Fruit fly (Drosophila melanogaster) whole organism, embryonic: Measurements from ENCODE around the gene Eig71Eg.

Experiments
- ATbp ChIP-seq: fragments of 200-800 bp; sonication (Bioruptor generic); optimal IDR thresholded peaks from 2 replicates; lab custom pipeline; 2017; ENCODE audit warnings: missing biosample characterization, mild to moderate bottlenecking, missing genetic modification characterization, missing genetic modification reagents
- Abd-B ChIP-seq: fragments of 200-800 bp; sonication (Bioruptor generic); optimal IDR thresholded peaks from 2 replicates; lab custom pipeline; 2018; ENCODE audit warnings: missing biosample characterization, mild to moderate bottlenecking, missing genetic modification characterization, moderate library complexity
- Bdp1 ChIP-seq: fragments of 200-800 bp; sonication (Bioruptor generic); optimal IDR thresholded peaks from 3 replicates; lab custom pipeline; 2016; ENCODE audit warnings: missing biosample characterization, missing genetic modification characterization
- Bgb ChIP-seq: fragments of 200-800 bp; sonication (Bioruptor generic); IDR thresholded peaks from 2 replicates; pipeline ENCODE4 v1.3.6; 2022; ENCODE audit warnings: missing biosample characterization, missing genetic modification characterization; ENCODE audit not compliant: partially characterized antibody
- CG10147 ChIP-seq: fragments of 200-800 bp; sonication (Bioruptor generic); optimal IDR thresholded peaks from 2 replicates; lab custom pipeline; 2019; ENCODE audit warnings: missing biosample characterization, mild to moderate bottlenecking, missing genetic modification characterization, moderate library complexity
- CG1233 ChIP-seq: fragments of 200-800 bp; sonication (Bioruptor generic); optimal IDR thresholded peaks from 4 replicates; lab custom pipeline; 2018; ENCODE audit warnings: missing biosample characterization, mild to moderate bottlenecking, missing genetic modification characterization
- CG13296 ChIP-seq: fragments of 200-800 bp; sonication (Bioruptor generic); optimal IDR thresholded peaks from 3 replicates; lab custom pipeline; 2018; ENCODE audit warnings: missing biosample characterization, mild to moderate bottlenecking, missing genetic modification characterization
- CG15601 ChIP-seq: fragments of 200-800 bp; sonication (Bioruptor generic); optimal IDR thresholded peaks from 3 replicates; lab custom pipeline; 2019; ENCODE audit warnings: missing biosample characterization, mild to moderate bottlenecking, missing genetic modification characterization, moderate library complexity
- CG1647 ChIP-seq: fragments of 200-800 bp; sonication (Bioruptor generic); optimal IDR thresholded peaks from 3 replicates; lab custom pipeline; 2016; ENCODE audit warnings: missing biosample characterization, missing genetic modification characterization
- CG16863 ChIP-seq: fragments of 200-800 bp; sonication (Bioruptor generic); optimal IDR thresholded peaks from 3 replicates; lab custom pipeline; 2016; ENCODE audit warnings: missing biosample characterization, missing genetic modification characterization
- CG18599 ChIP-seq: fragments of 200-800 bp; sonication (Bioruptor generic); optimal IDR thresholded peaks from 3 replicates; lab custom pipeline; 2017; ENCODE audit warnings: missing biosample characterization, missing genetic modification characterization, mild to moderate bottlenecking, moderate library complexity, missing genetic modification reagents
- CG2120 ChIP-seq: fragments of 200-800 bp; sonication (Bioruptor generic); optimal IDR thresholded peaks from 3 replicates; lab custom pipeline; 2016; ENCODE audit warnings: missing biosample characterization, missing genetic modification characterization
- CG2678 ChIP-seq: fragments of 200-800 bp; sonication (Bioruptor generic); optimal IDR thresholded peaks from 3 replicates; lab custom pipeline; 2019; ENCODE audit warnings: missing biosample characterization, mild to moderate bottlenecking, missing genetic modification characterization, moderate library complexity
- CG3065 ChIP-seq: fragments of 200-800 bp; sonication (Bioruptor generic); optimal IDR thresholded peaks from 2 replicates; lab custom pipeline; 2016; ENCODE audit warnings: missing biosample characterization, missing genetic modification characterization
- CG43689 ChIP-seq: fragments of 200-800 bp; sonication (Bioruptor generic); IDR thresholded peaks from 2 replicates; pipeline ENCODE4 v1.3.6; 2022; ENCODE audit warnings: missing biosample characterization, missing genetic modification characterization
- CG4424 ChIP-seq: fragments of 200-800 bp; sonication (Bioruptor generic); optimal IDR thresholded peaks from 3 replicates; lab custom pipeline; 2016; ENCODE audit warnings: missing biosample characterization, missing genetic modification characterization
- CG5245 ChIP-seq: fragments of 200-800 bp; sonication (Bioruptor generic); optimal IDR thresholded peaks from 3 replicates; lab custom pipeline; 2016; ENCODE audit warnings: missing biosample characterization, missing genetic modification characterization
- CG6765 ChIP-seq: fragments of 200-800 bp; sonication (Bioruptor generic); optimal IDR thresholded peaks from 3 replicates; lab custom pipeline; 2017; ENCODE audit warnings: missing biosample characterization, mild to moderate bottlenecking, missing genetic modification characterization
- CG6791 ChIP-seq: fragments of 200-800 bp; sonication (Bioruptor generic); IDR thresholded peaks from 3 replicates; pipeline ENCODE4 v1.3.6; 2022; ENCODE audit warnings: missing biosample characterization, missing genetic modification characterization; ENCODE audit not compliant: partially characterized antibody
- CG7786 ChIP-seq: fragments of 200-800 bp; sonication (Bioruptor generic); optimal IDR thresholded peaks from 2 replicates; lab custom pipeline; 2016; ENCODE audit warnings: missing biosample characterization, missing genetic modification characterization
- CG8281 ChIP-seq: fragments of 200-800 bp; sonication (Bioruptor generic); optimal IDR thresholded peaks from 2 replicates; lab custom pipeline; 2018; ENCODE audit warnings: missing biosample characterization, mild to moderate bottlenecking, missing genetic modification characterization, moderate library complexity
- CG8478 ChIP-seq: fragments of >200 bp; optimal IDR thresholded peaks from 2 replicates; lab custom pipeline; 2018
- CG9817 ChIP-seq: fragments of 200-800 bp; sonication (Bioruptor generic); optimal IDR thresholded peaks from 2 replicates; lab custom pipeline; 2018; ENCODE audit warnings: missing biosample characterization, mild to moderate bottlenecking, missing genetic modification characterization, moderate library complexity
- CG9876 ChIP-seq: fragments of 200-800 bp; sonication (Bioruptor generic); optimal IDR thresholded peaks from 2 replicates; lab custom pipeline; 2016; ENCODE audit warnings: missing biosample characterization, missing genetic modification characterization
- Dip3 ChIP-seq: fragments of 200-800 bp; sonication (Bioruptor generic); optimal IDR thresholded peaks from 3 replicates; lab custom pipeline; 2016; ENCODE audit warnings: missing biosample characterization, missing genetic modification characterization
- Drgx ChIP-seq: fragments of 200-800 bp; sonication (Bioruptor generic); IDR thresholded peaks from 2 replicates; pipeline ENCODE4 v1.3.6; 2022; ENCODE audit warnings: missing biosample characterization, missing genetic modification characterization
- E2f1 ChIP-seq: fragments of 200-800 bp; sonication (Bioruptor generic); IDR thresholded peaks from 2 replicates; pipeline ENCODE4 v1.3.6; 2022; ENCODE audit warnings: missing biosample characterization, missing genetic modification characterization
- Gsc ChIP-seq: fragments of 200-800 bp; sonication (Bioruptor generic); IDR thresholded peaks from 2 replicates; pipeline ENCODE4 v1.3.6; 2022; ENCODE audit warnings: missing biosample characterization, missing genetic modification characterization
- HmgD ChIP-seq: fragments of 200-800 bp; sonication (Bioruptor generic); optimal IDR thresholded peaks from 3 replicates; lab custom pipeline; 2016; ENCODE audit warnings: missing biosample characterization, missing genetic modification characterization
- Hr39 ChIP-seq: fragments of >200 bp; optimal IDR thresholded peaks from 2 replicates; lab custom pipeline; 2017
- Hr78 ChIP-seq, 2 experiments: fragments of 200-800 bp in 1 of 2; fragments of >200 bp in 1 of 2; sonication (Bioruptor generic) in 1 of 2; optimal IDR thresholded peaks; 2 replicates each; lab custom pipeline; 2017 to 2019; ENCODE audit warnings: missing biosample characterization in 2 of 2, missing genetic modification characterization in 2 of 2, mild to moderate bottlenecking in 1 of 2, moderate library complexity in 1 of 2
- Nf-YA ChIP-seq: fragments of 200-800 bp; sonication (Bioruptor generic); IDR thresholded peaks from 2 replicates; pipeline ENCODE4 v1.3.6; 2022; ENCODE audit warnings: missing biosample characterization, missing genetic modification characterization
- Ravus ChIP-seq: fragments of 200-800 bp; sonication (Bioruptor generic); IDR thresholded peaks from 2 replicates; pipeline ENCODE4 v1.3.6; 2022; ENCODE audit warnings: missing biosample characterization, missing genetic modification characterization
- Rfx ChIP-seq: fragments of 200-800 bp; sonication (Bioruptor generic); IDR thresholded peaks from 2 replicates; pipeline ENCODE4 v1.3.6; 2022; ENCODE audit warnings: missing biosample characterization, missing genetic modification characterization
- Tbp ChIP-seq: fragments of >200 bp; optimal IDR thresholded peaks from 2 replicates; lab custom pipeline; 2018; ENCODE audit warnings: missing biosample characterization, missing genetic modification characterization
- al ChIP-seq: fragments of 200-800 bp; sonication (Bioruptor generic); IDR thresholded peaks from 2 replicates; pipeline ENCODE4 v1.3.6; 2022; ENCODE audit warnings: missing biosample characterization, missing genetic modification characterization
- bcd ChIP-seq: fragments of 200-800 bp; sonication (Bioruptor generic); optimal IDR thresholded peaks from 2 replicates; lab custom pipeline; 2017; ENCODE audit warnings: missing biosample characterization, mild to moderate bottlenecking, missing genetic modification characterization
- caup ChIP-seq: fragments of 200-800 bp; sonication (Bioruptor generic); optimal IDR thresholded peaks from 3 replicates; lab custom pipeline; 2017; ENCODE audit warnings: missing biosample characterization, mild to moderate bottlenecking, missing genetic modification characterization, moderate library complexity; ENCODE audit not compliant: severe bottlenecking
- dm ChIP-seq: fragments of 200-800 bp; sonication (Bioruptor generic); optimal IDR thresholded peaks from 3 replicates; lab custom pipeline; 2016; ENCODE audit warnings: missing biosample characterization, missing genetic modification characterization
- fd96Cb ChIP-seq: fragments of 200-800 bp; sonication (Bioruptor generic); optimal IDR thresholded peaks from 2 replicates; lab custom pipeline; 2018; ENCODE audit warnings: missing biosample characterization, mild to moderate bottlenecking, missing genetic modification characterization, moderate library complexity
- fru ChIP-seq: fragments of >200 bp; optimal IDR thresholded peaks from 2 replicates; lab custom pipeline; 2017
- gro ChIP-seq: fragments of 200-800 bp; sonication (Bioruptor generic); optimal IDR thresholded peaks from 2 replicates; lab custom pipeline; 2016; ENCODE audit warnings: missing biosample characterization, missing genetic modification characterization
- hkb ChIP-seq, 2 experiments: fragments of 200-800 bp in 1 of 2; fragments of >200 bp in 1 of 2; sonication (Bioruptor generic) in 1 of 2; IDR thresholded peaks in 1 of 2; optimal IDR thresholded peaks in 1 of 2; 2 replicates each; pipeline versions ENCODE4 v1.3.6 to Lab custom; 2017 to 2022; ENCODE audit warnings: missing biosample characterization in 1 of 2, missing genetic modification characterization in 1 of 2
- ken ChIP-seq: fragments of 200-800 bp; sonication (Bioruptor generic); IDR thresholded peaks from 3 replicates; pipeline ENCODE4 v1.3.6; 2022; ENCODE audit warnings: missing biosample characterization, missing genetic modification characterization
- luna ChIP-seq: fragments of 200-800 bp; sonication (Bioruptor generic); optimal IDR thresholded peaks from 2 replicates; lab custom pipeline; 2016; ENCODE audit warnings: missing biosample characterization, missing genetic modification characterization
- peb ChIP-seq: fragments of 200-800 bp; sonication (Bioruptor generic); IDR thresholded peaks from 2 replicates; pipeline ENCODE4 v1.3.6; 2022; ENCODE audit warnings: missing biosample characterization, missing genetic modification characterization
- pros ChIP-seq: fragments of 200-800 bp; sonication (Bioruptor generic); optimal IDR thresholded peaks from 3 replicates; lab custom pipeline; 2019; ENCODE audit warnings: missing biosample characterization, mild to moderate bottlenecking, missing genetic modification characterization, moderate library complexity
- sd ChIP-seq: fragments of 200-800 bp; sonication (Bioruptor generic); optimal IDR thresholded peaks from 3 replicates; lab custom pipeline; 2018; ENCODE audit warnings: missing biosample characterization, mild to moderate bottlenecking, missing genetic modification characterization, moderate library complexity
- sisA ChIP-seq: fragments of 200-800 bp; sonication (Bioruptor generic); IDR thresholded peaks from 2 replicates; pipeline ENCODE4 v1.3.6; 2022; ENCODE audit warnings: missing biosample characterization, missing genetic modification characterization
- so ChIP-seq: fragments of 200-800 bp; sonication (Bioruptor generic); IDR thresholded peaks from 3 replicates; pipeline ENCODE4 v1.3.6; 2022; ENCODE audit warnings: missing biosample characterization, missing genetic modification characterization
- sob ChIP-seq: fragments of 200-800 bp; sonication (Bioruptor generic); IDR thresholded peaks from 2 replicates; pipeline ENCODE4 v1.3.6; 2022; ENCODE audit warnings: missing biosample characterization, missing genetic modification characterization
- tgo ChIP-seq: fragments of 200-800 bp; sonication (Bioruptor generic); IDR thresholded peaks from 3 replicates; pipeline ENCODE4 v1.3.6; 2022; ENCODE audit warnings: missing biosample characterization, missing genetic modification characterization
- vfl ChIP-seq: fragments of 200-800 bp; sonication (Bioruptor generic); optimal IDR thresholded peaks from 2 replicates; lab custom pipeline; 2016; ENCODE audit warnings: missing biosample characterization, missing genetic modification characterization

Eig71Eg gene

dm6 chr3L:15632653-15633052 is 24.8 kb upstream of the Eig71Eg start (continued):
- no peak for TF ChIP-seq Abd-B
- TF ChIP-seq fru (lab: Kevin White, UChicago) = no peak
- TF ChIP-seq CG1233 = no peak
- no peak for TF ChIP-seq Ravus (GFP tag; lab: Robert Waterston, UW)
- TF ChIP-seq dm (GFP tag; lab: Kevin White, UChicago) = no peak
- TF ChIP-seq fd96Cb (tag; lab: Kevin White, UChicago) = no peak
- TF ChIP-seq CG4424 (GFP tag; lab: Kevin White, UChicago) = no peak
- no peak for TF ChIP-seq Tbp
- TF ChIP-seq gro (GFP tag; lab: Kevin White, UChicago) = no peak
- no peak for TF ChIP-seq al (GFP tag; lab: Robert Waterston, UW)
- no peak for TF ChIP-seq Drgx (GFP tag; lab: Robert Waterston, UW)
- TF ChIP-seq hkb (optimal IDR thresholded peaks at IDR 0.05; lab: Kevin White, UChicago) = no peak
- no peak for TF ChIP-seq hkb (GFP tag; IDR thresholded peaks at IDR 0.05; lab: Robert Waterston, UW)
- no peak for TF ChIP-seq CG9817 (tag; lab: Kevin White, UChicago)
- no peak for TF ChIP-seq Rfx (GFP tag; lab: Robert Waterston, UW)
- no peak for TF ChIP-seq CG8281 (tag; lab: Kevin White, UChicago)
- no peak for TF ChIP-seq Bgb (GFP tag; lab: Robert Waterston, UW)
- TF ChIP-seq ken = no peak
- no peak for TF ChIP-seq bcd (GFP tag; lab: Kevin White, UChicago)
- TF ChIP-seq CG6791 (GFP tag; lab: Robert Waterston, UW) = no peak
- TF ChIP-seq CG15601 (tag; lab: Kevin White, UChicago) = no peak
- no peak for TF ChIP-seq luna
- no peak for TF ChIP-seq Gsc
- TF ChIP-seq Nf-YA = no peak
- TF ChIP-seq vfl (GFP tag; lab: Kevin White, UChicago) = no peak
- TF ChIP-seq CG5245 (GFP tag; lab: Kevin White, UChicago) = no peak
- TF ChIP-seq caup = peak; percentile 48
- no peak for TF ChIP-seq CG7786
- no peak for TF ChIP-seq tgo (GFP tag; lab: Robert Waterston, UW)
- no peak for TF ChIP-seq CG43689
- TF ChIP-seq CG6765 (GFP tag; lab: Kevin White, UChicago) = no peak
- no peak for TF ChIP-seq sob (GFP tag; lab: Robert Waterston, UW)
- no peak for TF ChIP-seq Hr78 (GFP tag; optimal IDR thresholded peaks at IDR 0.05; lab: Kevin White, UChicago)
- TF ChIP-seq pros (GFP tag; lab: Kevin White, UChicago) = no peak
- TF ChIP-seq CG2120 (GFP tag; lab: Kevin White, UChicago) = no peak
- TF ChIP-seq Bdp1 (GFP tag; lab: Kevin White, UChicago) = no peak
- no peak for TF ChIP-seq CG18599 (GFP tag; lab: Kevin White, UChicago)
- no peak for TF ChIP-seq sisA (GFP tag; lab: Robert Waterston, UW)
- peak; percentile 54 for TF ChIP-seq CG13296 (GFP tag; lab: Kevin White, UChicago)
- no peak for TF ChIP-seq CG10147 (GFP tag; lab: Kevin White, UChicago)
- no peak for TF ChIP-seq CG9876 (GFP tag; lab: Kevin White, UChicago)
- peak; percentile 52 for TF ChIP-seq CG2678 (tag; lab: Kevin White, UChicago)
- no peak for TF ChIP-seq HmgD (GFP tag; lab: Kevin White, UChicago)
- TF ChIP-seq Hr39 (lab: Kevin White, UChicago) = no peak
- TF ChIP-seq CG8478 (lab: Kevin White, UChicago) = no peak
- no peak for TF ChIP-seq sd (tag; lab: Kevin White, UChicago)
- no peak for TF ChIP-seq Dip3 (GFP tag; lab: Kevin White, UChicago)
- no peak for TF ChIP-seq CG16863 (GFP tag; lab: Kevin White, UChicago)
- TF ChIP-seq ATbp (GFP tag; lab: Kevin White, UChicago) = peak; percentile 12
- TF ChIP-seq CG3065 = no peak
- no peak for TF ChIP-seq E2f1 (GFP tag; lab: Robert Waterston, UW)
- TF ChIP-seq CG1647 = no peak
- no peak for TF ChIP-seq peb (GFP tag; lab: Robert Waterston, UW)
- TF ChIP-seq so = no peak
